Worm (Caenorhabditis elegans) whole organism, mixed stage, embryonic: ENCODE results near the gene K03B4.4.

Source experiments
- ces-1 ChIP-seq: fragments of 150-350 bp; optimal IDR thresholded peaks from 2 replicates; lab custom pipeline; 2014; ENCODE audit warnings: missing biosample characterization, missing genetic modification reagents, missing genetic modification characterization
- drap-1 ChIP-seq: fragments of 200-800 bp; sonication (Bioruptor generic); optimal IDR thresholded peaks from 3 replicates; lab custom pipeline; 2018; ENCODE audit warnings: mild to moderate bottlenecking, missing genetic modification characterization, missing compliant biosample characterization
- nhr-237 ChIP-seq: fragments of 150-350 bp; optimal IDR thresholded peaks from 2 replicates; lab custom pipeline; 2014; ENCODE audit warnings: missing biosample characterization, missing genetic modification characterization
- nhr-28 ChIP-seq: fragments of 150-350 bp; optimal IDR thresholded peaks from 2 replicates; lab custom pipeline; 2014; ENCODE audit warnings: missing biosample characterization, missing genetic modification characterization
- snpc-4 ChIP-seq: fragments of 150-350 bp; optimal IDR thresholded peaks from 2 replicates; lab custom pipeline; 2014; ENCODE audit warnings: missing biosample characterization, missing genetic modification characterization
- unc-62 ChIP-seq: fragments of 150-350 bp; optimal IDR thresholded peaks from 2 replicates; lab custom pipeline; 2014; ENCODE audit warnings: missing biosample characterization, missing genetic modification reagents, missing genetic modification characterization
- ztf-11 ChIP-seq: fragments of 150-350 bp; optimal IDR thresholded peaks from 2 replicates; lab custom pipeline; 2014; ENCODE audit warnings: missing biosample characterization, missing genetic modification characterization

ce11 chrV:4676812-4677211 is 5.0 kb upstream of the K03B4.4 start:
- TF ChIP-seq nhr-237 (no peak), ztf-11 (tag; lab: Kevin White, UChicago) (no peak), ces-1 (GFP tag; lab: Kevin White, UChicago) (no peak), unc-62 (GFP tag; lab: Kevin White, UChicago) (no peak), snpc-4 (tag; lab: Kevin White, UChicago) (no peak), nhr-28 (tag; lab: Kevin White, UChicago) (no peak), drap-1 (GFP tag; lab: Kevin White, UChicago) (no peak)
